Worm (Caenorhabditis elegans): ENCODE results near the gene fbxb-105.

The fbxb-105 gene

ce11 chrII:2764664-2765063, 6.0 kb downstream of the fbxb-105 start, which contains the start of gene fbxb-108:
Gene fbxb-108 (plus strand): TSS chrII:2764964.
- TF ChIP-seq zag-1 (tag; optimal IDR thresholded peaks at IDR 0.05) (no peak), mdl-1 (tag; optimal IDR thresholded peaks at IDR 0.05) (no peak), hmg-11 (tag; optimal IDR thresholded peaks at IDR 0.05) (no peak), elt-1 (tag; optimal IDR thresholded peaks at IDR 0.05) (no peak), nhr-67 (tag; optimal IDR thresholded peaks at IDR 0.05) (no peak), nhr-76 (tag; optimal IDR thresholded peaks at IDR 0.05) (no peak), nfya-1 (tag; optimal IDR thresholded peaks at IDR 0.05; ENCODE audit: insufficient read depth) (no peak), lsy-12 (tag; optimal IDR thresholded peaks at IDR 0.05) (no peak), jun-1 (tag; optimal IDR thresholded peaks at IDR 0.05) (no peak), nhr-11 (tag; optimal IDR thresholded peaks at IDR 0.05) (no peak), elt-3 (tag; optimal IDR thresholded peaks at IDR 0.05) (no peak), nhr-43 (tag; optimal IDR thresholded peaks at IDR 0.05; ENCODE audit: poor library complexity, severe bottlenecking) (no peak), nhr-12 (tag; optimal IDR thresholded peaks at IDR 0.05) (no peak), nhr-25 (tag; optimal IDR thresholded peaks at IDR 0.05) (no peak), pha-4 (tag; optimal IDR thresholded peaks at IDR 0.05) (no peak), nhr-237 (tag; optimal IDR thresholded peaks at IDR 0.05) (no peak), R02D3.7 (tag; optimal IDR thresholded peaks at IDR 0.05) (no peak)

- TF ChIP-seq ama-1 (optimal IDR thresholded peaks at IDR 0.05) (no peak), pqm-1 (tag; optimal IDR thresholded peaks at IDR 0.05) (no peak), unc-39 (tag; optimal IDR thresholded peaks at IDR 0.05) (no peak), ceh-82 (tag; optimal IDR thresholded peaks at IDR 0.05) (no peak), nhr-25 (tag; optimal IDR thresholded peaks at IDR 0.05) (no peak), nhr-23 (tag; optimal IDR thresholded peaks at IDR 0.05) (no peak), ceh-28 (tag; optimal IDR thresholded peaks at IDR 0.05) (no peak), eor-1 (tag; optimal IDR thresholded peaks at IDR 0.05) (no peak), nhr-12 (tag; optimal IDR thresholded peaks at IDR 0.05) (no peak), sea-2 (GFP tag; optimal IDR thresholded peaks at IDR 0.05) (no peak)
Observed at ce11 chrII:2762108-2762507, 8.6 kb downstream of the fbxb-105 start, which contains the start of gene fbxb-106. Gene fbxb-106 (plus strand): TSS chrII:2762408.

- TF ChIP-seq snpc-4 (tag; optimal IDR thresholded peaks at IDR 0.05) (no peak), elt-2 (tag; optimal IDR thresholded peaks at IDR 0.05) (no peak), nhr-237 (tag; optimal IDR thresholded peaks at IDR 0.05) (no peak)
Observed at ce11 chrII:2758476-2758875, 12.2 kb downstream of the fbxb-105 start, which contains the start of gene fbxb-107. Gene fbxb-107 (plus strand): TSS chrII:2758772.

ce11 chrII:2757954-2758353, 12.7 kb downstream of the fbxb-105 start, which contains the start of gene F29A7.8:
Gene F29A7.8 (minus strand): TSS chrII:2758054.
- TF ChIP-seq fkh-2 (tag; optimal IDR thresholded peaks at IDR 0.05): no peak
- TF ChIP-seq lin-39 (tag; optimal IDR thresholded peaks at IDR 0.05): no peak
- TF ChIP-seq R02D3.7 (tag; optimal IDR thresholded peaks at IDR 0.05): no peak
- no peak for TF ChIP-seq aly-2 (tag; optimal IDR thresholded peaks at IDR 0.05)
- TF ChIP-seq nhr-28 (tag; optimal IDR thresholded peaks at IDR 0.05): no peak
- no peak for TF ChIP-seq nhr-76 (tag; optimal IDR thresholded peaks at IDR 0.05)
- TF ChIP-seq skn-1 (tag; optimal IDR thresholded peaks at IDR 0.05): no peak
- no peak for TF ChIP-seq pha-4 (tag; optimal IDR thresholded peaks at IDR 0.05)
- no peak for TF ChIP-seq lsy-12 (tag; optimal IDR thresholded peaks at IDR 0.05)
- TF ChIP-seq ztf-4 (tag; optimal IDR thresholded peaks at IDR 0.05): no peak
- no peak for TF ChIP-seq nhr-237 (tag; optimal IDR thresholded peaks at IDR 0.05)
- no peak for TF ChIP-seq unc-62 (GFP tag; optimal IDR thresholded peaks at IDR 0.05)
- TF ChIP-seq elt-3 (tag; optimal IDR thresholded peaks at IDR 0.05): no peak
- no peak for TF ChIP-seq ceh-16 (tag; optimal IDR thresholded peaks at IDR 0.05)
- no peak for TF ChIP-seq mdl-1 (tag; optimal IDR thresholded peaks at IDR 0.05)
- no peak for TF ChIP-seq ZK546.5 (tag; optimal IDR thresholded peaks at IDR 0.05)
- no peak for TF ChIP-seq ceh-9 (tag; optimal IDR thresholded peaks at IDR 0.05)
- TF ChIP-seq sea-2 (GFP tag; optimal IDR thresholded peaks at IDR 0.05): no peak
- TF ChIP-seq nhr-77 (tag; optimal IDR thresholded peaks at IDR 0.05): no peak
